Worm (Caenorhabditis elegans) whole organism, L4 larva: ENCODE results near the gene nyn-1.

Source experiments
- R02D3.7 ChIP-seq: fragments of 150-350 bp; sonication (generic microtip); optimal IDR thresholded peaks from 3 replicates; lab custom pipeline; 2014; ENCODE audit warnings: missing biosample characterization, missing genetic modification characterization
- ama-1 ChIP-seq: fragments of 150-350 bp; optimal IDR thresholded peaks from 2 replicates; lab custom pipeline; 2014; ENCODE audit warnings: inconsistent platforms, mixed read lengths
- cey-2 ChIP-seq: sonication (generic microtip); optimal IDR thresholded peaks from 3 replicates; lab custom pipeline; 2017; ENCODE audit warnings: missing genetic modification characterization, mild to moderate bottlenecking, missing compliant biosample characterization, antibody characterized with exemption, borderline replicate concordance; ENCODE audit not compliant: insufficient read depth
- egl-27 ChIP-seq: sonication (generic microtip); optimal IDR thresholded peaks from 3 replicates; lab custom pipeline; 2017; ENCODE audit warnings: missing biosample characterization, missing genetic modification reagents, missing genetic modification characterization
- lim-7 ChIP-seq: fragments of 200-800 bp; sonication (Bioruptor generic); IDR thresholded peaks from 2 replicates; pipeline ENCODE4 v1.3.6; 2022; ENCODE audit warnings: missing genetic modification characterization, missing compliant biosample characterization
- nhr-42 ChIP-seq: fragments of 200-800 bp; sonication (Bioruptor generic); IDR thresholded peaks from 2 replicates; pipeline ENCODE4 v1.3.6; 2022; ENCODE audit warnings: missing genetic modification characterization, missing compliant biosample characterization
- zfp-3 ChIP-seq: fragments of 200-800 bp; sonication (Bioruptor generic); conservative IDR thresholded peaks from 2 replicates; pipeline ENCODE4 v1.3.6; 2022; ENCODE audit warnings: missing genetic modification reagents, missing genetic modification characterization, missing compliant biosample characterization

ce11 chrIV:13665073-13665472 is 21.7 kb downstream of the nyn-1 start:
- no peak for TF ChIP-seq lim-7
- no peak for TF ChIP-seq cey-2 (tag; lab: Kevin White, UChicago)
- no peak for TF ChIP-seq egl-27
- no peak for TF ChIP-seq ama-1 (lab: Kevin White, UChicago)
- no peak for TF ChIP-seq zfp-3 (GFP tag; lab: Robert Waterston, UW)
- no peak for TF ChIP-seq R02D3.7 (tag; lab: Kevin White, UChicago)
- TF ChIP-seq nhr-42 (GFP tag; lab: Robert Waterston, UW) = no peak
